Worm (Caenorhabditis elegans): ENCODE data around the gene H40L08.9.

Gene H40L08.9

ce11 chrX:15076042-15076565, at the start of gene H40L08.9, which contains the start of gene H40L08.3:
Gene H40L08.9, minus strand, starts transcription at chrX:15076480.
Gene H40L08.3, minus strand, starts transcription at chrX:15076092.
- TF ChIP-seq ztf-26 (tag; optimal IDR thresholded peaks at IDR 0.05) (peak; percentile 77), ama-1 (optimal IDR thresholded peaks at IDR 0.05) (peak; percentile 92), ama-1 (GFP tag; optimal IDR thresholded peaks at IDR 0.05) (no peak), ztf-22 (GFP tag; optimal IDR thresholded peaks at IDR 0.05) (peak; percentile 22), ztf-28 (GFP tag; IDR thresholded peaks at IDR 0.05) (no peak), ceh-58 (GFP tag; IDR thresholded peaks at IDR 0.05) (no peak), nfya-2 (GFP tag; IDR thresholded peaks at IDR 0.05) (0 out of 2 replicates have a peak, but pooled peaks have one; percentile 51), C17E4.6 (GFP tag; IDR thresholded peaks at IDR 0.05) (0 out of 2 replicates have a peak, but pooled peaks have one; percentile 3), rec-8 (tag; optimal IDR thresholded peaks at IDR 0.05) (no peak), zim-3 (tag; optimal IDR thresholded peaks at IDR 0.05) (peak; percentile 42), mel-28 (tag; optimal IDR thresholded peaks at IDR 0.05; ENCODE audit: borderline replicate concordance) (peak; percentile 6), gei-17 (GFP tag; optimal IDR thresholded peaks at IDR 0.05) (peak; percentile 22), mxl-1 (tag; optimal IDR thresholded peaks at IDR 0.05) (no peak), dox-1 (GFP tag; IDR thresholded peaks at IDR 0.05) (peak; percentile 42), nfyb-1 (GFP tag; IDR thresholded peaks at IDR 0.05) (peak; percentile 52), atf-7 (tag; optimal IDR thresholded peaks at IDR 0.05) (peak; percentile 6), madf-8 (GFP tag; conservative IDR thresholded peaks at IDR 0.05) (no peak)

- no peak for TF ChIP-seq madf-3 (GFP tag; IDR thresholded peaks at IDR 0.05)
- TF ChIP-seq unc-130 (GFP tag; optimal IDR thresholded peaks at IDR 0.05), result no peak
- no peak for TF ChIP-seq ceh-91 (GFP tag; IDR thresholded peaks at IDR 0.05)
- TF ChIP-seq mcd-1 (GFP tag; IDR thresholded peaks at IDR 0.05), result no peak
- no peak for TF ChIP-seq ztf-28 (GFP tag; IDR thresholded peaks at IDR 0.05)
- no peak for TF ChIP-seq ztf-25 (GFP tag; IDR thresholded peaks at IDR 0.05)
- no peak for TF ChIP-seq let-526 (GFP tag; IDR thresholded peaks at IDR 0.05)
- TF ChIP-seq F57C9.4 (tag; optimal IDR thresholded peaks at IDR 0.05), result no peak
- no peak for TF ChIP-seq sptf-2 (GFP tag; optimal IDR thresholded peaks at IDR 0.05)
- TF ChIP-seq gei-17 (GFP tag; optimal IDR thresholded peaks at IDR 0.05), result no peak
- no peak for TF ChIP-seq ztf-26 (tag; optimal IDR thresholded peaks at IDR 0.05)
- no peak for TF ChIP-seq somi-1 (GFP tag; optimal IDR thresholded peaks at IDR 0.05)
- TF ChIP-seq lin-35 (GFP tag; optimal IDR thresholded peaks at IDR 0.05), result no peak
- TF ChIP-seq egl-18 (GFP tag; IDR thresholded peaks at IDR 0.05), result no peak
- no peak for TF ChIP-seq Y56A3A.18 (GFP tag; IDR thresholded peaks at IDR 0.05)
- no peak for TF ChIP-seq atf-7 (tag; optimal IDR thresholded peaks at IDR 0.05)
- no peak for TF ChIP-seq F10E7.11 (tag; optimal IDR thresholded peaks at IDR 0.05)
Measured at ce11 chrX:15125138-15125537, 48.9 kb upstream of the H40L08.9 start.

ce11 chrX:15120545-15120944, 44.3 kb upstream of the H40L08.9 start:
- no peak for TF ChIP-seq nhr-27 (tag; optimal IDR thresholded peaks at IDR 0.05)
- no peak for TF ChIP-seq attf-5 (GFP tag; optimal IDR thresholded peaks at IDR 0.05)
- no peak for TF ChIP-seq athp-1 (tag; optimal IDR thresholded peaks at IDR 0.05)
- TF ChIP-seq lin-26 (GFP tag; IDR thresholded peaks at IDR 0.05), result no peak
- TF ChIP-seq hmg-20 (GFP tag; IDR thresholded peaks at IDR 0.05), result no peak
- TF ChIP-seq him-1 (tag; optimal IDR thresholded peaks at IDR 0.05), result no peak
- TF ChIP-seq egl-18 (GFP tag; IDR thresholded peaks at IDR 0.05), result no peak
- no peak for TF ChIP-seq snpc-1.1 (tag; optimal IDR thresholded peaks at IDR 0.05; ENCODE audit: insufficient read depth)
- no peak for TF ChIP-seq repo-1 (tag; optimal IDR thresholded peaks at IDR 0.05)
- no peak for TF ChIP-seq efl-1 (GFP tag; optimal IDR thresholded peaks at IDR 0.05)
- TF ChIP-seq F57C9.4 (tag; optimal IDR thresholded peaks at IDR 0.05), result no peak
- no peak for TF ChIP-seq aptf-2 (GFP tag; conservative IDR thresholded peaks at IDR 0.05)

All from whole organism, young adult.